Worm (Caenorhabditis elegans) whole organism, L3 larva: ENCODE results near the gene K03A1.4.

Source experiments
- R02D3.7 ChIP-seq: fragments of 150-350 bp; optimal IDR thresholded peaks from 2 replicates; lab custom pipeline; 2014; ENCODE audit warnings: missing biosample characterization, missing genetic modification characterization
- unc-62 ChIP-seq: fragments of 150-350 bp; sonication (generic microtip); optimal IDR thresholded peaks from 4 replicates; lab custom pipeline; 2014; ENCODE audit warnings: missing biosample characterization, missing genetic modification reagents, missing genetic modification characterization

DNA sequence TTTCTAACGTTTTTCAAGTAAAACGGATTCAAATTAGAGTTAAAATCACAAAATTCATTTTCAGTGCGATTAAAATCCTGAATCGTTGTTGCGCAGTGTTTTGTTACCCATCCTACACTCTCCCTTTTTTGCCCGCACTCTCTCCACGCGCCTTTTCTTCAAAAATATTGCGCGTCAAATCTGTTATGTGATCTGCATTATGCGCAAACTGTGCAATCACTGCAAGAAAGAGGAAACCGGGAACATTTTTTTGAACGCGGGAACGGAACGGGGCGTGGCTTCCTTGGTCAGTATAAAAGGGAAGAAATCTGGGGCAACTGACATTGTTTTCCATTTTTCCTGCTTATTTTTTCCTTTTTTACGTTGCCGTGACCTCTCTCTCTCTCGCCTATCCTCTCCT is 41.8 kb upstream of the K03A1.4 start:
- no peak for TF ChIP-seq unc-62 (GFP tag; lab: Kevin White, UChicago)
- TF ChIP-seq R02D3.7: no peak
